Fruit fly (Drosophila melanogaster) whole organism, embryonic: ENCODE measurements around the gene CG33631.

Experiments
- Atf-2 ChIP-seq: fragments of 200-800 bp; sonication (Bioruptor generic); optimal IDR thresholded peaks from 2 replicates; lab custom pipeline; 2016; ENCODE audit warnings: missing biosample characterization, missing genetic modification characterization
- Awh ChIP-seq: fragments of 200-800 bp; sonication (Bioruptor generic); IDR thresholded peaks from 2 replicates; pipeline ENCODE4, ENCODE4 v1.3.6; 2022; ENCODE audit warnings: missing biosample characterization, missing genetic modification characterization
- CG10321 ChIP-seq: fragments of 200-800 bp; sonication (Bioruptor generic); IDR thresholded peaks from 2 replicates; pipeline ENCODE4 v1.3.6; 2022; ENCODE audit warnings: missing biosample characterization, missing genetic modification characterization
- CG10979 ChIP-seq: fragments of 200-800 bp; sonication (Bioruptor generic); optimal IDR thresholded peaks from 2 replicates; lab custom pipeline; 2018; ENCODE audit warnings: missing biosample characterization, mild to moderate bottlenecking, missing genetic modification characterization, moderate library complexity
- CG11085 ChIP-seq: fragments of 200-800 bp; sonication (Bioruptor generic); IDR thresholded peaks from 2 replicates; pipeline ENCODE4 v1.3.6; 2022; ENCODE audit warnings: missing biosample characterization, missing genetic modification characterization
- CG13296 ChIP-seq: fragments of 200-800 bp; sonication (Bioruptor generic); optimal IDR thresholded peaks from 3 replicates; lab custom pipeline; 2018; ENCODE audit warnings: missing biosample characterization, mild to moderate bottlenecking, missing genetic modification characterization
- CG14710 ChIP-seq: fragments of 200-800 bp; sonication (Bioruptor generic); optimal IDR thresholded peaks from 3 replicates; lab custom pipeline; 2019; ENCODE audit warnings: missing biosample characterization, mild to moderate bottlenecking, missing genetic modification characterization, moderate library complexity
- CG14965 ChIP-seq: fragments of 200-800 bp; sonication (Bioruptor generic); optimal IDR thresholded peaks from 2 replicates; lab custom pipeline; 2016; ENCODE audit warnings: missing biosample characterization, missing genetic modification characterization, borderline replicate concordance
- CG15073 ChIP-seq: fragments of 200-800 bp; sonication (Bioruptor generic); optimal IDR thresholded peaks from 2 replicates; lab custom pipeline; 2016; ENCODE audit warnings: missing biosample characterization, missing genetic modification characterization
- CG15696 ChIP-seq: fragments of 200-800 bp; sonication (Bioruptor generic); optimal IDR thresholded peaks from 2 replicates; lab custom pipeline; 2019; ENCODE audit warnings: missing biosample characterization, mild to moderate bottlenecking, missing genetic modification characterization, moderate library complexity
- CG1647 ChIP-seq: fragments of 200-800 bp; sonication (Bioruptor generic); optimal IDR thresholded peaks from 3 replicates; lab custom pipeline; 2016; ENCODE audit warnings: missing biosample characterization, missing genetic modification characterization
- CG18011 ChIP-seq: fragments of 200-800 bp; sonication (Bioruptor generic); optimal IDR thresholded peaks from 2 replicates; lab custom pipeline; 2017; ENCODE audit warnings: missing biosample characterization, missing genetic modification characterization, mild to moderate bottlenecking, moderate library complexity, missing genotype
- CG2120 ChIP-seq: fragments of 200-800 bp; sonication (Bioruptor generic); optimal IDR thresholded peaks from 3 replicates; lab custom pipeline; 2016; ENCODE audit warnings: missing biosample characterization, missing genetic modification characterization
- CG30403 ChIP-seq: fragments of 200-800 bp; sonication (Bioruptor generic); optimal IDR thresholded peaks from 3 replicates; lab custom pipeline; 2016; ENCODE audit warnings: missing biosample characterization, missing genetic modification characterization
- CG5953 ChIP-seq: fragments of 200-800 bp; sonication (Bioruptor generic); IDR thresholded peaks from 2 replicates; pipeline ENCODE4 v1.3.6; 2022; ENCODE audit warnings: missing biosample characterization, missing genetic modification characterization
- CG6654 ChIP-seq: fragments of 200-800 bp; sonication (Bioruptor generic); optimal IDR thresholded peaks from 2 replicates; lab custom pipeline; 2017; ENCODE audit warnings: missing biosample characterization, mild to moderate bottlenecking, missing genetic modification characterization
- CG6765 ChIP-seq: fragments of 200-800 bp; sonication (Bioruptor generic); optimal IDR thresholded peaks from 3 replicates; lab custom pipeline; 2017; ENCODE audit warnings: missing biosample characterization, mild to moderate bottlenecking, missing genetic modification characterization
- Dp ChIP-seq: fragments of 200-800 bp; sonication (Bioruptor generic); optimal IDR thresholded peaks from 2 replicates; lab custom pipeline; 2018; ENCODE audit warnings: missing biosample characterization, mild to moderate bottlenecking, missing genetic modification characterization, moderate library complexity
- Ets65A ChIP-seq: fragments of 200-800 bp; sonication (Bioruptor generic); peaks from one replicate; lab custom pipeline; 2016; ENCODE audit warnings: missing biosample characterization, missing genetic modification characterization
- Ets97D ChIP-seq: fragments of 200-800 bp; sonication (Bioruptor generic); optimal IDR thresholded peaks from 3 replicates; lab custom pipeline; 2016; ENCODE audit warnings: missing biosample characterization, missing genetic modification characterization
- Fer3 ChIP-seq: fragments of 200-800 bp; sonication (Bioruptor generic); optimal IDR thresholded peaks from 2 replicates; lab custom pipeline; 2018; ENCODE audit warnings: missing biosample characterization, mild to moderate bottlenecking, missing genetic modification characterization, moderate library complexity
- Hr78 ChIP-seq, 2 experiments: fragments of 200-800 bp in 1 of 2; fragments of >200 bp in 1 of 2; sonication (Bioruptor generic) in 1 of 2; optimal IDR thresholded peaks; 2 replicates each; lab custom pipeline; 2017 to 2019; ENCODE audit warnings: missing biosample characterization in 2 of 2, missing genetic modification characterization in 2 of 2, mild to moderate bottlenecking in 1 of 2, moderate library complexity in 1 of 2
- Hsf ChIP-seq: fragments of 200-800 bp; sonication (Bioruptor generic); optimal IDR thresholded peaks from 3 replicates; lab custom pipeline; 2016; ENCODE audit warnings: missing biosample characterization, missing genetic modification characterization
- Lpt ChIP-seq: fragments of >200 bp; optimal IDR thresholded peaks from 2 replicates; lab custom pipeline; 2018; ENCODE audit warnings: missing biosample characterization, missing genetic modification characterization
- NFAT ChIP-seq: fragments of 200-800 bp; sonication (Bioruptor generic); IDR thresholded peaks from 2 replicates; pipeline ENCODE4 v1.3.6; 2022; ENCODE audit warnings: missing biosample characterization, missing genetic modification characterization
- NK7.1 ChIP-seq: fragments of 200-800 bp; sonication (Bioruptor generic); optimal IDR thresholded peaks from 3 replicates; lab custom pipeline; 2016; ENCODE audit warnings: missing biosample characterization, missing genetic modification characterization
- Ravus ChIP-seq: fragments of 200-800 bp; sonication (Bioruptor generic); IDR thresholded peaks from 2 replicates; pipeline ENCODE4 v1.3.6; 2022; ENCODE audit warnings: missing biosample characterization, missing genetic modification characterization
- bcd ChIP-seq: fragments of 200-800 bp; sonication (Bioruptor generic); optimal IDR thresholded peaks from 2 replicates; lab custom pipeline; 2017; ENCODE audit warnings: missing biosample characterization, mild to moderate bottlenecking, missing genetic modification characterization
- bowl ChIP-seq: fragments of 200-800 bp; sonication (Bioruptor generic); IDR thresholded peaks from 2 replicates; pipeline ENCODE4 v1.3.6; 2022; ENCODE audit warnings: missing biosample characterization, missing genetic modification characterization
- cato ChIP-seq: fragments of 200-800 bp; sonication (Bioruptor generic); optimal IDR thresholded peaks from 2 replicates; lab custom pipeline; 2016; ENCODE audit warnings: missing biosample characterization, missing genetic modification characterization, borderline replicate concordance
- cg ChIP-seq: fragments of 200-800 bp; sonication (Bioruptor generic); optimal IDR thresholded peaks from 3 replicates; lab custom pipeline; 2019; ENCODE audit warnings: missing biosample characterization, mild to moderate bottlenecking, missing genetic modification characterization, moderate library complexity
- chn ChIP-seq: fragments of 200-800 bp; sonication (Bioruptor generic); optimal IDR thresholded peaks from 2 replicates; lab custom pipeline; 2016; ENCODE audit warnings: missing biosample characterization, missing genetic modification characterization
- corto ChIP-seq: fragments of 200-800 bp; sonication (Bioruptor generic); optimal IDR thresholded peaks from 2 replicates; lab custom pipeline; 2016; ENCODE audit warnings: missing biosample characterization, mild to moderate bottlenecking, missing genetic modification characterization, moderate library complexity
- croc ChIP-seq: fragments of 200-800 bp; sonication (Bioruptor generic); conservative IDR thresholded peaks from 3 replicates; pipeline ENCODE4 v1.3.6; 2022; ENCODE audit warnings: missing biosample characterization, missing genetic modification characterization
- disco-r ChIP-seq: fragments of 200-800 bp; sonication (Bioruptor generic); optimal IDR thresholded peaks from 2 replicates; lab custom pipeline; 2016; ENCODE audit warnings: missing biosample characterization, missing genetic modification characterization
- dm ChIP-seq: fragments of 200-800 bp; sonication (Bioruptor generic); optimal IDR thresholded peaks from 3 replicates; lab custom pipeline; 2016; ENCODE audit warnings: missing biosample characterization, missing genetic modification characterization
- dmrt11E ChIP-seq: fragments of 200-800 bp; sonication (Bioruptor generic); optimal IDR thresholded peaks from 3 replicates; lab custom pipeline; 2018; ENCODE audit warnings: missing biosample characterization, mild to moderate bottlenecking, missing genetic modification characterization, moderate library complexity
- ftz-f1 ChIP-seq: fragments of 200-800 bp; sonication (Bioruptor generic); optimal IDR thresholded peaks from 2 replicates; lab custom pipeline; 2016; ENCODE audit warnings: missing biosample characterization, missing genetic modification characterization
- gce ChIP-seq: fragments of 200-800 bp; sonication (Bioruptor generic); IDR thresholded peaks from 3 replicates; pipeline ENCODE4 v1.3.6; 2022; ENCODE audit warnings: missing biosample characterization, missing genetic modification characterization
- gem ChIP-seq: fragments of 200-800 bp; sonication (Bioruptor generic); optimal IDR thresholded peaks from 2 replicates; lab custom pipeline; 2019; ENCODE audit warnings: missing biosample characterization, mild to moderate bottlenecking, missing genetic modification characterization, moderate library complexity
- grn ChIP-seq: fragments of 200-800 bp; sonication (Bioruptor generic); optimal IDR thresholded peaks from 3 replicates; lab custom pipeline; 2017; ENCODE audit warnings: missing biosample characterization, missing genetic modification characterization
- gro ChIP-seq: fragments of 200-800 bp; sonication (Bioruptor generic); optimal IDR thresholded peaks from 2 replicates; lab custom pipeline; 2016; ENCODE audit warnings: missing biosample characterization, missing genetic modification characterization
- kay ChIP-seq: fragments of 200-800 bp; sonication (Bioruptor generic); optimal IDR thresholded peaks from 2 replicates; lab custom pipeline; 2016; ENCODE audit warnings: missing biosample characterization, missing genetic modification characterization
- lab ChIP-seq: fragments of 200-800 bp; sonication (Bioruptor generic); optimal IDR thresholded peaks from 3 replicates; lab custom pipeline; 2017; ENCODE audit warnings: missing biosample characterization, missing genetic modification characterization, mild to moderate bottlenecking, moderate library complexity, missing genetic modification reagents
- phol ChIP-seq: fragments of 200-800 bp; sonication (Bioruptor generic); optimal IDR thresholded peaks from 3 replicates; lab custom pipeline; 2018; ENCODE audit warnings: missing biosample characterization, mild to moderate bottlenecking, missing genetic modification characterization, moderate library complexity
- pum ChIP-seq: fragments of 200-800 bp; sonication (Bioruptor generic); optimal IDR thresholded peaks from 2 replicates; lab custom pipeline; 2016; ENCODE audit warnings: missing biosample characterization, missing genetic modification characterization
- repo ChIP-seq: fragments of 200-800 bp; sonication (Bioruptor generic); optimal IDR thresholded peaks from 2 replicates; lab custom pipeline; 2016; ENCODE audit warnings: missing biosample characterization, missing genetic modification characterization
- shn ChIP-seq: fragments of 200-800 bp; sonication (Bioruptor generic); optimal IDR thresholded peaks from 3 replicates; lab custom pipeline; 2016; ENCODE audit warnings: missing biosample characterization, missing genetic modification characterization
- sob ChIP-seq: fragments of 200-800 bp; sonication (Bioruptor generic); IDR thresholded peaks from 2 replicates; pipeline ENCODE4 v1.3.6; 2022; ENCODE audit warnings: missing biosample characterization, missing genetic modification characterization
- ttk ChIP-seq: fragments of 200-800 bp; sonication (Bioruptor generic); IDR thresholded peaks from 2 replicates; pipeline ENCODE4 v2.1.2; 2022; ENCODE audit warnings: missing biosample characterization, missing genetic modification characterization
- wek ChIP-seq: fragments of 200-800 bp; sonication (Bioruptor generic); optimal IDR thresholded peaks from 3 replicates; lab custom pipeline; 2018; ENCODE audit warnings: missing biosample characterization, mild to moderate bottlenecking, missing genetic modification characterization, moderate library complexity

CG33631 gene

dm6 chr3R:10048842-10049527, 14.8 kb upstream of the CG33631 start, which contains the start of gene ohgt (continued):
- peak; percentile 35 for TF ChIP-seq dmrt11E
- TF ChIP-seq NFAT: no peak
- no peak for TF ChIP-seq CG14965 (GFP tag; lab: Kevin White, UChicago)
- TF ChIP-seq CG14710 (tag; lab: Kevin White, UChicago): peak; percentile 67
- TF ChIP-seq bowl (GFP tag; lab: Robert Waterston, UW): no peak
- no peak for TF ChIP-seq ftz-f1
- TF ChIP-seq Awh (GFP tag; lab: Robert Waterston, UW): no peak
- TF ChIP-seq gem (tag; lab: Kevin White, UChicago): no peak
- TF ChIP-seq repo (GFP tag; lab: Kevin White, UChicago): no peak
- TF ChIP-seq lab: no peak
- no peak for TF ChIP-seq Lpt (GFP tag; lab: Kevin White, UChicago)
- no peak for TF ChIP-seq cg (GFP tag; lab: Kevin White, UChicago)
- TF ChIP-seq CG15073 (GFP tag; lab: Kevin White, UChicago): no peak
- TF ChIP-seq CG10321: no peak
- TF ChIP-seq Ets65A (GFP tag; lab: Kevin White, UChicago): peak; percentile 27
- TF ChIP-seq CG13296 (GFP tag; lab: Kevin White, UChicago): peak; percentile 36
- no peak for TF ChIP-seq ttk (GFP tag; lab: Robert Waterston, UW)
- no peak for TF ChIP-seq corto (GFP tag; lab: Kevin White, UChicago)
- no peak for TF ChIP-seq CG11085 (GFP tag; lab: Robert Waterston, UW)
- no peak for TF ChIP-seq shn
- no peak for TF ChIP-seq Ravus (GFP tag; lab: Robert Waterston, UW)
- TF ChIP-seq Atf-2 (GFP tag; lab: Kevin White, UChicago): no peak
- peak; percentile 50 for TF ChIP-seq phol (tag; lab: Kevin White, UChicago)
- TF ChIP-seq CG6765 (GFP tag; lab: Kevin White, UChicago): no peak
- no peak for TF ChIP-seq cato (GFP tag; lab: Kevin White, UChicago)
- no peak for TF ChIP-seq CG10979 (tag; lab: Kevin White, UChicago)
- TF ChIP-seq CG2120 (GFP tag; lab: Kevin White, UChicago): peak; percentile 37
- TF ChIP-seq Ets97D (GFP tag; lab: Kevin White, UChicago): peak; percentile 32
- TF ChIP-seq CG18011 (GFP tag; lab: Kevin White, UChicago): no peak
- no peak for TF ChIP-seq sob (GFP tag; lab: Robert Waterston, UW)
- no peak for TF ChIP-seq dm (GFP tag; lab: Kevin White, UChicago)
- TF ChIP-seq pum (GFP tag; lab: Kevin White, UChicago): peak; percentile 13
- no peak for TF ChIP-seq gce (GFP tag; lab: Robert Waterston, UW)
- no peak for TF ChIP-seq kay
- TF ChIP-seq NK7.1: no peak
- peak; percentile 86 for TF ChIP-seq Dp
- no peak for TF ChIP-seq Hr78 (GFP tag; optimal IDR thresholded peaks at IDR 0.05; lab: Kevin White, UChicago)
- no peak for TF ChIP-seq bcd (GFP tag; lab: Kevin White, UChicago)
- TF ChIP-seq grn (GFP tag; lab: Kevin White, UChicago): no peak
- no peak for TF ChIP-seq CG1647
- TF ChIP-seq chn: no peak
- no peak for TF ChIP-seq wek (GFP tag; lab: Kevin White, UChicago)
- TF ChIP-seq Hsf: peak; percentile 1
- peak; percentile 25 for TF ChIP-seq CG15696 (tag; lab: Kevin White, UChicago)
- no peak for TF ChIP-seq CG5953
- TF ChIP-seq disco-r (GFP tag; lab: Kevin White, UChicago): no peak
- no peak for TF ChIP-seq croc
- TF ChIP-seq gro (GFP tag; lab: Kevin White, UChicago): no peak
- TF ChIP-seq Fer3 (tag; lab: Kevin White, UChicago): no peak
- no peak for TF ChIP-seq CG6654 (GFP tag; lab: Kevin White, UChicago)
- peak; percentile 33 for TF ChIP-seq CG30403 (GFP tag; lab: Kevin White, UChicago)
